Fruit fly (Drosophila melanogaster) whole organism: ENCODE measurements around the gene RNF220.

Source experiments
- CG8478 ChIP-seq: fragments of >200 bp; optimal IDR thresholded peaks from 2 replicates; lab custom pipeline; 2018; ENCODE audit warnings: inconsistent platforms
- Dll ChIP-seq: fragments of >200 bp; optimal IDR thresholded peaks from 2 replicates; lab custom pipeline; 2017
- EcR ChIP-seq, 2 experiments: fragments of >200 bp; optimal IDR thresholded peaks; 2 replicates each; lab custom pipeline; 2017; ENCODE audit warnings: missing biosample characterization in 2 of 2, missing genetic modification characterization in 2 of 2, missing genetic modification reagents in 2 of 2
- pan ChIP-seq: fragments of >200 bp; optimal IDR thresholded peaks from 2 replicates; lab custom pipeline; 2017
- psq ChIP-seq: fragments of >200 bp; optimal IDR thresholded peaks from 2 replicates; lab custom pipeline; 2017
- usp ChIP-seq: fragments of >200 bp; optimal IDR thresholded peaks from 2 replicates; lab custom pipeline; 2017; ENCODE audit warnings: missing biosample characterization, missing genetic modification characterization, mixed read lengths

- TF ChIP-seq CG8478 (no peak), pan (lab: Kevin White, UChicago) (no peak), EcR (GFP tag; optimal IDR thresholded peaks at IDR 0.05; lab: Kevin White, UChicago) (no peak), Dll (lab: Kevin White, UChicago) (no peak), usp (GFP tag; lab: Kevin White, UChicago) (no peak), psq (lab: Kevin White, UChicago) (no peak)
Observed at dm6 chr3R:22750534-22750947, 24.3 kb upstream of the RNF220 start, which contains the start of the genes rumi, CG7029 and Usp12-46.
